Worm (Caenorhabditis elegans) whole organism, early embryonic: ENCODE results near the gene ins-12.

Experiments used
- ama-1 ChIP-seq: fragments of 150-350 bp; optimal IDR thresholded peaks from 2 replicates; lab custom pipeline; 2014
- ceh-13 ChIP-seq: fragments of 200-800 bp; sonication (Bioruptor generic); optimal IDR thresholded peaks from 2 replicates; lab custom pipeline; 2018; ENCODE audit warnings: mild to moderate bottlenecking, missing genetic modification characterization, missing compliant biosample characterization
- ceh-36 ChIP-seq: sonication (generic microtip); optimal IDR thresholded peaks from 2 replicates; lab custom pipeline; 2016; ENCODE audit warnings: missing genetic modification characterization, inconsistent platforms, missing compliant biosample characterization
- ets-7 ChIP-seq: sonication (generic microtip); optimal IDR thresholded peaks from 2 replicates; lab custom pipeline; 2016; ENCODE audit warnings: missing genotype, missing genetic modification characterization, missing compliant biosample characterization
- hmbx-1 ChIP-seq: sonication (generic microtip); optimal IDR thresholded peaks from 2 replicates; lab custom pipeline; 2016; ENCODE audit warnings: mild to moderate bottlenecking, missing genetic modification characterization, missing compliant biosample characterization
- scrt-1 ChIP-seq: fragments of 200-800 bp; sonication (Bioruptor generic); IDR thresholded peaks from 2 replicates; pipeline ENCODE4 v1.3.6; 2022; ENCODE audit warnings: missing genetic modification characterization, missing compliant biosample characterization

DNA sequence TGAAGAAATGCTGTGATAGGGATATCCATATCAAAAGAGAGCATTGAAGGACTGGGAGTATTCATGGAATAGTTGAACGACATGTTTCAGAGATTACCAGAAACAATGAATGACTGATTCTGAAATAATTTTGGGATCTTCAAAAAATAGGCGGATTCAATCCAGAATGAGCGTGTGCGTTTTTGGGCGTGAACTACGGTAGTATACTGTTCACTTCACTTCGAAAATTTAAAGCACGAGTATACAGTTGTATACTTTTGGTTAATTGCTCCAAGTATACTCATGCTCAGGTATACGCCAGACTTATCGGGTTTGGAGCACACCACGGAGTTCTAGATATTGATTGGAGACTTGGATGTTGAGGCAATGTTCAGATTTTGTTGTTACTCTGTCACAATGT lies 29.1 kb upstream of the ins-12 start, which contains the start of gene tbx-35:
- TF ChIP-seq ama-1 (lab: Kevin White, UChicago) (no peak), ets-7 (tag; lab: Kevin White, UChicago) (no peak), ceh-36 (no peak), scrt-1 (no peak), ceh-13 (GFP tag; lab: Kevin White, UChicago) (no peak), hmbx-1 (no peak)
